1 fruit fly cellular context compared by ENCODE assay signal in the genomic region with DNA sequence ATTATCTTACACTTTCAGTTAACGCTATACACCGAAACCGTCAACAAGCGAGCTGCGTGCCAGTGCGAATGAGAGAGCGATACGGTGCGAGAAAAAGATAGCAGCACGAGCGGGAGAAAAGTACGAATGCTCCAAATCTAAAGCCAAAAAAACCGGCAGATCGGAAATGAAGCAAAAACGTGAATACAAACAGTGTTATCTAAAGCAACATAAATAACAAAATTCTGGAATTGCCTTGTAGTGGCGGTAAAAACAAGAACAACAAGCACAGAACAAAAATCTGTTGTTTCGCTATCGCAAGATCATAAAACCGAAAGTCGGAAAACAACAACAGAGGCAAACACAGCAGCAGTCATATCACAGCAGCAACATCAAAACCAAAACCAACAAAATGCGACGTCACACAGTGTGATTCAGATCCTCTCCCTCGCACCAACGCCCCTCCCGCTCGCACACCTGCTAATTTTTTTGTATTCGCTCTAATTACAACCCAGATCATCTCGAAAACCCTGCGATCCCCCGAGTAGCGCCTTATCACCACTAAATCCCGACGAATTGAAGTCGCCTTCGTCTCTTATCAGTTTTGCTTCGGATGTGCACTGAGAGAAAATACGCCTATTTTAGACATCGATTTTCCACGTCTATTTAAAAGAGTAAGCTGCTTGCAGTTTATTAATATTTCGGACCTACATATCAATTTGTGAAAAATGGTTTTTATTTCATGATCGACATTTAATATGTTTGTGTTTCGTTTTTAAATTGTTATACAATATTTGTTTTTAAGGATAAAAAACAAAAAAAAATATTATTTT.
TF ChIP-seq lines count a peak whose summit lies in the region.

A gene (plus strand): TSS at position 32 of the 812 bp plus-strand sequence.

TF ChIP-seq in whole organism, embryonic, 481 proteins besides CTCF, POLR2A, EP300 and RAD21 (continued from another document):
- no peak for TF ChIP-seq bcd (GFP tag; optimal IDR thresholded peaks at IDR 0.05; lab: Kevin White, UChicago)
- TF ChIP-seq CG17186 (GFP tag; optimal IDR thresholded peaks at IDR 0.05; lab: Kevin White, UChicago) = no peak
- TF ChIP-seq BtbVII (GFP tag; optimal IDR thresholded peaks at IDR 0.05; lab: Kevin White, UChicago) = peak; percentile 12
- no peak for TF ChIP-seq fd96Cb (tag; optimal IDR thresholded peaks at IDR 0.05; lab: Kevin White, UChicago)
- TF ChIP-seq lab (GFP tag; optimal IDR thresholded peaks at IDR 0.05; lab: Kevin White, UChicago) = peak; percentile 6
TF ChIP-seq in whole organism, embryonic: peak in this region for 86.
